Fruit fly (Drosophila melanogaster) whole organism, embryonic: ENCODE results near the gene cnir.

Experiments
- CG10267 ChIP-seq: fragments of 200-800 bp; sonication (Bioruptor generic); optimal IDR thresholded peaks from 2 replicates; lab custom pipeline; 2018; ENCODE audit warnings: missing biosample characterization, mild to moderate bottlenecking, missing genetic modification characterization, moderate library complexity
- CG10565 ChIP-seq: fragments of 200-800 bp; sonication (Bioruptor generic); optimal IDR thresholded peaks from 3 replicates; lab custom pipeline; 2016; ENCODE audit warnings: missing biosample characterization, mild to moderate bottlenecking, missing genetic modification characterization
- CG11398 ChIP-seq: fragments of 200-800 bp; sonication (Bioruptor generic); optimal IDR thresholded peaks from 2 replicates; lab custom pipeline; 2016; ENCODE audit warnings: missing biosample characterization, missing genetic modification characterization
- CG12104 ChIP-seq: fragments of 200-800 bp; sonication (Bioruptor generic); optimal IDR thresholded peaks from 3 replicates; lab custom pipeline; 2016; ENCODE audit warnings: missing biosample characterization, missing genetic modification characterization
- CG13296 ChIP-seq: fragments of 200-800 bp; sonication (Bioruptor generic); optimal IDR thresholded peaks from 3 replicates; lab custom pipeline; 2018; ENCODE audit warnings: missing biosample characterization, mild to moderate bottlenecking, missing genetic modification characterization
- CG17361 ChIP-seq: fragments of 200-800 bp; sonication (Bioruptor generic); IDR thresholded peaks from 3 replicates; pipeline ENCODE4 v1.3.6; 2022; ENCODE audit warnings: missing biosample characterization, missing genetic modification characterization
- CG17385 ChIP-seq: fragments of 200-800 bp; sonication (Bioruptor generic); optimal IDR thresholded peaks from 3 replicates; lab custom pipeline; 2018; ENCODE audit warnings: missing biosample characterization, mild to moderate bottlenecking, missing genetic modification characterization
- CG17612 ChIP-seq: fragments of 200-800 bp; sonication (Bioruptor generic); IDR thresholded peaks from 2 replicates; pipeline ENCODE4 v1.3.6; 2022; ENCODE audit warnings: missing biosample characterization, missing genetic modification characterization
- CG18011 ChIP-seq: fragments of 200-800 bp; sonication (Bioruptor generic); optimal IDR thresholded peaks from 2 replicates; lab custom pipeline; 2017; ENCODE audit warnings: missing biosample characterization, missing genetic modification characterization, mild to moderate bottlenecking, moderate library complexity, missing genotype
- CG1832 ChIP-seq: fragments of 200-800 bp; sonication (Bioruptor generic); optimal IDR thresholded peaks from 2 replicates; lab custom pipeline; 2017; ENCODE audit warnings: missing biosample characterization, mild to moderate bottlenecking, missing genetic modification characterization, inconsistent platforms
- CG2712 ChIP-seq: fragments of 200-800 bp; optimal IDR thresholded peaks from 3 replicates; lab custom pipeline; 2019; ENCODE audit warnings: missing biosample characterization, mild to moderate bottlenecking, missing genetic modification characterization, moderate library complexity
- CG2875 ChIP-seq: fragments of 200-800 bp; sonication (Bioruptor generic); optimal IDR thresholded peaks from 2 replicates; lab custom pipeline; 2017; ENCODE audit warnings: missing biosample characterization, mild to moderate bottlenecking, missing genetic modification characterization, missing genetic modification reagents
- CG31365 ChIP-seq: fragments of 200-800 bp; sonication (Bioruptor generic); optimal IDR thresholded peaks from 2 replicates; lab custom pipeline; 2018; ENCODE audit warnings: missing biosample characterization, mild to moderate bottlenecking, missing genetic modification characterization
- CG31441 ChIP-seq: fragments of 200-800 bp; sonication (Bioruptor generic); IDR thresholded peaks from 2 replicates; pipeline ENCODE4 v1.3.6; 2022; ENCODE audit warnings: missing biosample characterization, missing genetic modification characterization
- CG33557 ChIP-seq: fragments of 200-800 bp; sonication (Bioruptor generic); optimal IDR thresholded peaks from 2 replicates; lab custom pipeline; 2019; ENCODE audit warnings: missing biosample characterization, mild to moderate bottlenecking, missing genetic modification characterization, moderate library complexity
- CG34224 ChIP-seq: fragments of 200-800 bp; sonication (Bioruptor generic); IDR thresholded peaks from 3 replicates; pipeline ENCODE4 v1.3.6; 2022; ENCODE audit warnings: missing biosample characterization, missing genetic modification characterization; ENCODE audit not compliant: partially characterized antibody
- CG3726 ChIP-seq: fragments of 200-800 bp; sonication (Bioruptor generic); IDR thresholded peaks from 3 replicates; pipeline ENCODE4, ENCODE4 v1.3.6; 2022; ENCODE audit warnings: missing biosample characterization, missing genetic modification characterization
- CG6272 ChIP-seq: fragments of 200-800 bp; sonication (Bioruptor generic); IDR thresholded peaks from 2 replicates; pipeline ENCODE4 v1.3.6; 2022; ENCODE audit warnings: missing biosample characterization, missing genetic modification characterization
- CG8359 ChIP-seq: fragments of 200-800 bp; sonication (Bioruptor generic); optimal IDR thresholded peaks from 2 replicates; lab custom pipeline; 2017; ENCODE audit warnings: missing biosample characterization, mild to moderate bottlenecking, missing genetic modification characterization, borderline replicate concordance
- CG8388 ChIP-seq: fragments of 200-800 bp; sonication (Bioruptor generic); optimal IDR thresholded peaks from 2 replicates; lab custom pipeline; 2019; ENCODE audit warnings: missing biosample characterization, mild to moderate bottlenecking, missing genetic modification characterization, moderate library complexity
- CG8924 ChIP-seq: fragments of 200-800 bp; optimal IDR thresholded peaks from 3 replicates; lab custom pipeline; 2019; ENCODE audit warnings: missing biosample characterization, mild to moderate bottlenecking, missing genetic modification characterization, moderate library complexity
- CG9727 ChIP-seq: fragments of 200-800 bp; sonication (Bioruptor generic); optimal IDR thresholded peaks from 3 replicates; lab custom pipeline; 2017; ENCODE audit warnings: missing biosample characterization, mild to moderate bottlenecking, missing genetic modification characterization
- CoRest ChIP-seq: fragments of 200-800 bp; sonication (Bioruptor generic); optimal IDR thresholded peaks from 3 replicates; lab custom pipeline; 2018; ENCODE audit warnings: missing biosample characterization, mild to moderate bottlenecking, missing genetic modification characterization, moderate library complexity
- Dek ChIP-seq: fragments of 200-800 bp; sonication (Bioruptor generic); optimal IDR thresholded peaks from 3 replicates; lab custom pipeline; 2019; ENCODE audit warnings: missing biosample characterization, mild to moderate bottlenecking, missing genetic modification characterization, moderate library complexity
- Ets65A ChIP-seq: fragments of 200-800 bp; sonication (Bioruptor generic); peaks from one replicate; lab custom pipeline; 2016; ENCODE audit warnings: missing biosample characterization, missing genetic modification characterization
- HHEX ChIP-seq: fragments of 200-800 bp; sonication (Bioruptor generic); optimal IDR thresholded peaks from 3 replicates; lab custom pipeline; 2017; ENCODE audit warnings: missing biosample characterization, mild to moderate bottlenecking, missing genetic modification characterization, missing genetic modification reagents
- Hmr ChIP-seq: fragments of 200-800 bp; sonication (Bioruptor generic); optimal IDR thresholded peaks from 3 replicates; lab custom pipeline; 2017; ENCODE audit warnings: mild to moderate bottlenecking, missing biosample characterization, missing genetic modification reagents, missing genetic modification characterization
- Hr3 ChIP-seq: fragments of 200-800 bp; sonication (Bioruptor generic); optimal IDR thresholded peaks from 3 replicates; lab custom pipeline; 2016; ENCODE audit warnings: missing biosample characterization, missing genetic modification characterization
- Max ChIP-seq: fragments of 200-800 bp; sonication (Bioruptor generic); optimal IDR thresholded peaks from 2 replicates; lab custom pipeline; 2016; ENCODE audit warnings: missing biosample characterization, mild to moderate bottlenecking, missing genetic modification characterization
- Nf-YC ChIP-seq: fragments of 200-800 bp; optimal IDR thresholded peaks from 3 replicates; lab custom pipeline; 2019; ENCODE audit warnings: missing biosample characterization, mild to moderate bottlenecking, missing genetic modification characterization, moderate library complexity
- Oaz ChIP-seq: fragments of 200-800 bp; sonication (Bioruptor generic); IDR thresholded peaks from 2 replicates; pipeline ENCODE4 v1.3.6; 2022; ENCODE audit warnings: missing biosample characterization, missing genetic modification characterization
- Spps ChIP-seq: fragments of 200-800 bp; sonication (Bioruptor generic); optimal IDR thresholded peaks from 2 replicates; lab custom pipeline; 2018; ENCODE audit warnings: missing biosample characterization, mild to moderate bottlenecking, missing genetic modification characterization
- ac ChIP-seq: fragments of 200-800 bp; sonication (Bioruptor generic); optimal IDR thresholded peaks from 3 replicates; lab custom pipeline; 2017; ENCODE audit warnings: missing biosample characterization, mild to moderate bottlenecking, missing genetic modification characterization
- al ChIP-seq: fragments of 200-800 bp; sonication (Bioruptor generic); IDR thresholded peaks from 2 replicates; pipeline ENCODE4 v1.3.6; 2022; ENCODE audit warnings: missing biosample characterization, missing genetic modification characterization
- br ChIP-seq: fragments of >200 bp; optimal IDR thresholded peaks from 2 replicates; lab custom pipeline; 2017
- crp ChIP-seq, 2 experiments: fragments of 200-800 bp; sonication (Bioruptor generic); optimal IDR thresholded peaks; 2 replicates in 1 of 2; 3 replicates in 1 of 2; lab custom pipeline; 2017; ENCODE audit warnings: missing biosample characterization in 2 of 2, missing genetic modification characterization in 2 of 2, mild to moderate bottlenecking in 1 of 2, moderate library complexity in 1 of 2
- da ChIP-seq: fragments of 200-800 bp; sonication (Bioruptor generic); optimal IDR thresholded peaks from 2 replicates; lab custom pipeline; 2016; ENCODE audit warnings: missing biosample characterization, missing genetic modification characterization
- h ChIP-seq: fragments of >200 bp; optimal IDR thresholded peaks from 2 replicates; lab custom pipeline; 2017
- jigr1 ChIP-seq: fragments of 200-800 bp; sonication (Bioruptor generic); IDR thresholded peaks from 3 replicates; pipeline ENCODE4 v1.3.6; 2022; ENCODE audit warnings: missing biosample characterization, missing genetic modification characterization
- kni ChIP-seq: fragments of 200-800 bp; sonication (Bioruptor generic); optimal IDR thresholded peaks from 3 replicates; lab custom pipeline; 2017; ENCODE audit warnings: mild to moderate bottlenecking, missing biosample characterization, missing genetic modification reagents, missing genetic modification characterization
- mld ChIP-seq: fragments of 200-800 bp; sonication (Bioruptor generic); IDR thresholded peaks from 3 replicates; pipeline ENCODE4 v1.3.6; 2022; ENCODE audit warnings: missing biosample characterization, missing genetic modification characterization; ENCODE audit not compliant: partially characterized antibody
- nau ChIP-seq: fragments of 200-800 bp; sonication (Bioruptor generic); optimal IDR thresholded peaks from 3 replicates; lab custom pipeline; 2017; ENCODE audit warnings: missing biosample characterization, mild to moderate bottlenecking, missing genetic modification characterization, missing genetic modification reagents
- nerfin-1 ChIP-seq: fragments of 200-800 bp; sonication (Bioruptor generic); optimal IDR thresholded peaks from 3 replicates; lab custom pipeline; 2019; ENCODE audit warnings: missing biosample characterization, mild to moderate bottlenecking, missing genetic modification characterization, moderate library complexity
- onecut ChIP-seq: fragments of 200-800 bp; sonication (Bioruptor generic); IDR thresholded peaks from 2 replicates; pipeline ENCODE4 v1.3.6; 2022; ENCODE audit warnings: missing biosample characterization, missing genetic modification characterization
- org-1 ChIP-seq: fragments of 200-800 bp; sonication (Bioruptor generic); optimal IDR thresholded peaks from 2 replicates; lab custom pipeline; 2017; ENCODE audit warnings: missing biosample characterization, missing genetic modification characterization
- pros ChIP-seq: fragments of 200-800 bp; sonication (Bioruptor generic); optimal IDR thresholded peaks from 3 replicates; lab custom pipeline; 2019; ENCODE audit warnings: missing biosample characterization, mild to moderate bottlenecking, missing genetic modification characterization, moderate library complexity
- pum ChIP-seq: fragments of 200-800 bp; sonication (Bioruptor generic); optimal IDR thresholded peaks from 2 replicates; lab custom pipeline; 2016; ENCODE audit warnings: missing biosample characterization, missing genetic modification characterization
- slbo ChIP-seq: fragments of 200-800 bp; sonication (Bioruptor generic); IDR thresholded peaks from 2 replicates; pipeline ENCODE4 v1.3.6; 2022; ENCODE audit warnings: missing biosample characterization, missing genetic modification characterization
- ssp ChIP-seq: fragments of 200-800 bp; sonication (Bioruptor generic); IDR thresholded peaks from 2 replicates; pipeline ENCODE4 v1.3.6; 2022; ENCODE audit warnings: missing biosample characterization, missing genetic modification characterization
- vfl ChIP-seq: fragments of 200-800 bp; sonication (Bioruptor generic); optimal IDR thresholded peaks from 2 replicates; lab custom pipeline; 2016; ENCODE audit warnings: missing biosample characterization, missing genetic modification characterization
- vnd ChIP-seq: fragments of 200-800 bp; sonication (Bioruptor generic); IDR thresholded peaks from 3 replicates; pipeline ENCODE4 v1.3.6; 2022; ENCODE audit warnings: missing biosample characterization, missing genetic modification characterization; ENCODE audit not compliant: partially characterized antibody

The cnir gene

DNA sequence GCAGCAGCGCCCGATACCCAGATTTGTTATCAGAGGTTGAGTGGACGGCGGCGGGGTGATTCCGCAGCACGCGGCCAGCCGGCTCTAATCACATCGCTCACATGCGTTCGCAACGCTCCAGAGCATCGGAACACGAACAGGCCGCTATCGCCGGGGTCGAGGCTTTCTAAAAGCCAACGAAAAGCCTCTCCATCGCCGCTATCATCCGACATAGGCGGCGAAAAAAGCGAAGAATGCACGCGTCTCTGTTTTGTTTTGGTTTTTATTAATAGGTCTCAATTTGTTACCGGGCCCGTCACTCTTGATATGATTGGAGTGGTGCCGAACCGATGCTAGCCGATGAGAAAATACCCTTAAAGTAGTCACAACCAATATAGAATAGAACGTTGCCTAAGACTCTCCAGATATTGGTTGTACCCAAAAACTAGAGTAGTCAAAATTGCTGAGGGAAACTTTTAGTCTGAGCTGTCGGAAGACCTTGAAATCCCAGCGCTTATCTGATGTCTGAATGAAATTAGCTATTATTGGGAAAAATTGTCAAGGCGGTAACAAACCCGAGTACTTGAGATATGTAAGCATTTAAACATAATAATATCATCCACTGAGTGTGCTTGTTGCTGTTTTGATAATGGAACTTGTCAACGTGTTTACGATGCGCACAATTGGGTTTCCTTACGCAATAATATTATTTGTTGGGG, 2.5 kb upstream of the cnir start, which contains the start of gene CG17261 (continued):
- TF ChIP-seq Max (GFP tag; lab: Kevin White, UChicago) (no peak), CG8388 (no peak), CG31441 (GFP tag; lab: Robert Waterston, UW) (0 out of 2 replicates have a peak, but pooled peaks have one; percentile 12), slbo (GFP tag; lab: Robert Waterston, UW) (peak; percentile 70), CG17385 (GFP tag; lab: Kevin White, UChicago) (peak; percentile 44), jigr1 (GFP tag; lab: Robert Waterston, UW) (no peak), CoRest (tag; lab: Kevin White, UChicago) (peak; percentile 25), ac (GFP tag; lab: Kevin White, UChicago) (no peak), h (lab: Kevin White, UChicago) (no peak), CG34224 (GFP tag; lab: Robert Waterston, UW) (no peak), pum (GFP tag; lab: Kevin White, UChicago) (no peak), vfl (GFP tag; lab: Kevin White, UChicago) (peak; percentile 25), CG2875 (no peak), Hmr (peak; percentile 70), CG6272 (no peak), br (lab: Kevin White, UChicago) (no peak), CG31365 (tag; lab: Kevin White, UChicago) (no peak), CG3726 (no peak), CG1832 (GFP tag; lab: Kevin White, UChicago) (no peak), nerfin-1 (tag; lab: Kevin White, UChicago) (no peak), CG10565 (GFP tag; lab: Kevin White, UChicago) (no peak), CG17612 (GFP tag; lab: Robert Waterston, UW) (no peak), CG2712 (no peak), pros (GFP tag; lab: Kevin White, UChicago) (no peak), CG12104 (no peak), al (0 out of 2 replicates have a peak, but pooled peaks have one; percentile 21), crp (GFP tag; optimal IDR thresholded peaks at IDR 0.05; lab: Kevin White, UChicago) (no peak), HHEX (GFP tag; lab: Kevin White, UChicago) (peak; percentile 15), org-1 (peak; percentile 4), vnd (GFP tag; lab: Robert Waterston, UW) (0 out of 3 replicates have a peak, but pooled peaks have one; percentile 47), CG8924 (peak; percentile 50), CG18011 (peak; percentile 31), CG17361 (GFP tag; lab: Robert Waterston, UW) (0 out of 3 replicates have a peak, but pooled peaks have one; percentile 8), CG10267 (no peak)
- TF ChIP-seq, all 482 proteins: peak for 141

DNA sequence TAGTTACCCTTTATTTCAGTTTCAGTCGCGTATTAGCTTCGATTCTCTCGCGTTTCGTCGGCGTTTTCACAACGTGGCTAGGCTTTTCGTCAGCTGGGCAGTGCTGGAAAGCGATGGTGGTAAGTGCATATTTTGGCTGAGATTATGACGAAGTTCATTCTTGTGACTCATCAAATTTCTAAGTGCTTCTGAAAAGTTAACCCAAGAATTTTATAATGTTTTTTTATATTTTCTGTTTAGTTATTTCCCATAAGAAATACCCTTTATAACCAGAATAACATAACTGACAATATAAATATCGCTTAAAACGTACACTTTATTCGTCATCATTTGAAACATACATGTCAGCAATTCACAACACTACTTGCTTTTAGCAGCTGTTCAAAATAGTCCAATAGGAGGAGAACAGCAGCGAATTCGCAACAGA, 2.4 kb downstream of the cnir start, which contains the start of the genes CG17260 and SerRS:
Gene CG17260, plus strand, starts transcription at position 78 of the 427 bp plus-strand sequence.
Gene SerRS, minus strand, starts transcription at position 251 of the 427 bp plus-strand sequence.
- peak; percentile 94 for TF ChIP-seq Hr3 (GFP tag; lab: Kevin White, UChicago)
- no peak for TF ChIP-seq nau (GFP tag; lab: Kevin White, UChicago)
- TF ChIP-seq Dek (tag; lab: Kevin White, UChicago): peak; percentile 91
- TF ChIP-seq kni (GFP tag; lab: Kevin White, UChicago): peak; percentile 69
- peak; percentile 74 for TF ChIP-seq CG8359
- TF ChIP-seq mld: no peak
- peak; percentile 90 for TF ChIP-seq ssp (GFP tag; lab: Robert Waterston, UW)
- peak; percentile 86 for TF ChIP-seq da (GFP tag; lab: Kevin White, UChicago)
- peak; percentile 67 for TF ChIP-seq onecut (GFP tag; lab: Robert Waterston, UW)
- peak; percentile 85 for TF ChIP-seq Spps (tag; lab: Kevin White, UChicago)
- peak; percentile 90 for TF ChIP-seq CG13296 (GFP tag; lab: Kevin White, UChicago)
- TF ChIP-seq Oaz (GFP tag; lab: Robert Waterston, UW): peak; percentile 75
- peak; percentile 86 for TF ChIP-seq CG9727 (GFP tag; lab: Kevin White, UChicago)
- peak; percentile 82 for TF ChIP-seq CG11398 (GFP tag; lab: Kevin White, UChicago)
- peak; percentile 100 for TF ChIP-seq Ets65A (GFP tag; lab: Kevin White, UChicago)
- TF ChIP-seq Nf-YC (tag; lab: Kevin White, UChicago): peak; percentile 86
- peak; percentile 77 for TF ChIP-seq CG33557 (GFP tag; lab: Kevin White, UChicago)
